Fruit fly (Drosophila melanogaster) whole organism, embryonic: ENCODE results near the gene Elba1.
A peak's percentile ranks its signal among the peaks of the same experiment; 100 is the strongest.

Experiments used
- Bdp1 ChIP-seq: fragments of 200-800 bp; sonication (Bioruptor generic); optimal IDR thresholded peaks from 3 replicates; lab custom pipeline; 2016; ENCODE audit warnings: missing biosample characterization, missing genetic modification characterization
- CG10274 ChIP-seq: fragments of 200-800 bp; sonication (Bioruptor generic); optimal IDR thresholded peaks from 3 replicates; lab custom pipeline; 2017; ENCODE audit warnings: missing biosample characterization, mild to moderate bottlenecking, missing genetic modification characterization
- CG10321 ChIP-seq: fragments of 200-800 bp; sonication (Bioruptor generic); IDR thresholded peaks from 2 replicates; pipeline ENCODE4 v1.3.6; 2022; ENCODE audit warnings: missing biosample characterization, missing genetic modification characterization
- CG11247 ChIP-seq: fragments of 200-800 bp; sonication (Bioruptor generic); IDR thresholded peaks from 2 replicates; pipeline ENCODE4 v1.3.6; 2022; ENCODE audit warnings: missing biosample characterization, missing genetic modification characterization
- CG12299 ChIP-seq: fragments of 200-800 bp; sonication (Bioruptor generic); optimal IDR thresholded peaks from 2 replicates; lab custom pipeline; 2018; ENCODE audit warnings: missing biosample characterization, mild to moderate bottlenecking, missing genetic modification characterization
- CG13424 ChIP-seq: fragments of 200-800 bp; sonication (Bioruptor generic); optimal IDR thresholded peaks from 2 replicates; lab custom pipeline; 2019; ENCODE audit warnings: missing biosample characterization, mild to moderate bottlenecking, missing genetic modification characterization, moderate library complexity
- CG13894 ChIP-seq: fragments of 200-800 bp; sonication (Bioruptor generic); optimal IDR thresholded peaks from 3 replicates; lab custom pipeline; 2018; ENCODE audit warnings: missing biosample characterization, mild to moderate bottlenecking, missing genetic modification characterization, moderate library complexity
- CG16779 ChIP-seq: fragments of 200-800 bp; sonication (Bioruptor generic); IDR thresholded peaks from 2 replicates; pipeline ENCODE4 v1.3.6; 2022; ENCODE audit warnings: missing biosample characterization, missing genetic modification characterization
- CG17385 ChIP-seq: fragments of 200-800 bp; sonication (Bioruptor generic); optimal IDR thresholded peaks from 3 replicates; lab custom pipeline; 2018; ENCODE audit warnings: missing biosample characterization, mild to moderate bottlenecking, missing genetic modification characterization
- CG18476 ChIP-seq: fragments of 200-800 bp; sonication (Bioruptor generic); optimal IDR thresholded peaks from 2 replicates; lab custom pipeline; 2016; ENCODE audit warnings: missing biosample characterization, mild to moderate bottlenecking, missing genetic modification characterization
- CG2889 ChIP-seq: fragments of 200-800 bp; sonication (Bioruptor generic); IDR thresholded peaks from 3 replicates; pipeline ENCODE4 v1.3.6; 2022; ENCODE audit warnings: missing biosample characterization, missing genetic modification characterization
- CG3838 ChIP-seq: fragments of 200-800 bp; sonication (Bioruptor generic); optimal IDR thresholded peaks from 3 replicates; lab custom pipeline; 2016; ENCODE audit warnings: missing biosample characterization, missing genetic modification characterization
- CG42726 ChIP-seq: fragments of 200-800 bp; sonication (Bioruptor generic); IDR thresholded peaks from 2 replicates; pipeline ENCODE4 v1.3.6; 2022; ENCODE audit warnings: missing biosample characterization, missing genetic modification characterization; ENCODE audit not compliant: partially characterized antibody
- CG4820 ChIP-seq: fragments of 200-800 bp; sonication (Bioruptor generic); optimal IDR thresholded peaks from 3 replicates; lab custom pipeline; 2016; ENCODE audit warnings: missing biosample characterization, missing genetic modification characterization
- CG5180 ChIP-seq: fragments of 200-800 bp; sonication (Bioruptor generic); optimal IDR thresholded peaks from 3 replicates; lab custom pipeline; 2017; ENCODE audit warnings: missing biosample characterization, missing genetic modification characterization, mild to moderate bottlenecking, moderate library complexity, missing genetic modification reagents
- CG6175 ChIP-seq: fragments of 200-800 bp; sonication (Bioruptor generic); IDR thresholded peaks from 3 replicates; pipeline ENCODE4 v1.3.6; 2022; ENCODE audit warnings: missing biosample characterization, missing genetic modification characterization
- CG6813 ChIP-seq: fragments of 200-800 bp; sonication (Bioruptor generic); optimal IDR thresholded peaks from 2 replicates; lab custom pipeline; 2017; ENCODE audit warnings: missing biosample characterization, missing genetic modification characterization, mild to moderate bottlenecking, moderate library complexity, missing genetic modification reagents
- CG7372 ChIP-seq: fragments of 200-800 bp; sonication (Bioruptor generic); IDR thresholded peaks from 2 replicates; pipeline ENCODE4 v1.3.6; 2022; ENCODE audit warnings: missing biosample characterization, missing genetic modification characterization
- CG8478 ChIP-seq: fragments of >200 bp; optimal IDR thresholded peaks from 2 replicates; lab custom pipeline; 2018
- Camta ChIP-seq: fragments of 200-800 bp; sonication (Bioruptor generic); optimal IDR thresholded peaks from 2 replicates; lab custom pipeline; 2016; ENCODE audit warnings: missing biosample characterization, missing genetic modification characterization
- Dad ChIP-seq: fragments of 200-800 bp; sonication (Bioruptor generic); optimal IDR thresholded peaks from 3 replicates; lab custom pipeline; 2016; ENCODE audit warnings: missing biosample characterization, missing genetic modification characterization
- Dbx ChIP-seq: fragments of 200-800 bp; sonication (Bioruptor generic); IDR thresholded peaks from 3 replicates; pipeline ENCODE4 v1.3.6; 2022; ENCODE audit warnings: missing biosample characterization, missing genetic modification characterization
- Dref ChIP-seq: fragments of 200-800 bp; sonication (Bioruptor generic); IDR thresholded peaks from 2 replicates; pipeline ENCODE4 v1.3.6; 2022; ENCODE audit warnings: missing biosample characterization, missing genetic modification characterization
- Fer1 ChIP-seq: fragments of 200-800 bp; sonication (Bioruptor generic); optimal IDR thresholded peaks from 2 replicates; lab custom pipeline; 2017; ENCODE audit warnings: missing biosample characterization, mild to moderate bottlenecking, missing genetic modification characterization
- MTF-1 ChIP-seq: fragments of 200-800 bp; sonication (Bioruptor generic); optimal IDR thresholded peaks from 2 replicates; lab custom pipeline; 2018; ENCODE audit warnings: missing biosample characterization, mild to moderate bottlenecking, missing genetic modification characterization, borderline replicate concordance
- Myb ChIP-seq: fragments of 200-800 bp; sonication (Bioruptor generic); optimal IDR thresholded peaks from 2 replicates; lab custom pipeline; 2016; ENCODE audit warnings: missing biosample characterization, missing genetic modification characterization
- NK7.1 ChIP-seq: fragments of 200-800 bp; sonication (Bioruptor generic); optimal IDR thresholded peaks from 3 replicates; lab custom pipeline; 2016; ENCODE audit warnings: missing biosample characterization, missing genetic modification characterization
- Poxn ChIP-seq: fragments of 200-800 bp; sonication (Bioruptor generic); IDR thresholded peaks from 2 replicates; pipeline ENCODE4 v1.3.6; 2022; ENCODE audit warnings: missing biosample characterization, missing genetic modification characterization
- Ptx1 ChIP-seq: fragments of 200-800 bp; sonication (Bioruptor generic); IDR thresholded peaks from 2 replicates; pipeline ENCODE4 v1.3.6; 2022; ENCODE audit warnings: missing biosample characterization, missing genetic modification characterization
- Xrp1 ChIP-seq: fragments of 200-800 bp; sonication (Bioruptor generic); IDR thresholded peaks from 2 replicates; pipeline ENCODE4 v1.3.6; 2022; ENCODE audit warnings: missing biosample characterization, missing genetic modification characterization
- amos ChIP-seq: fragments of 200-800 bp; sonication (Bioruptor generic); IDR thresholded peaks from 2 replicates; pipeline ENCODE4 v1.3.6; 2022; ENCODE audit warnings: missing biosample characterization, missing genetic modification characterization; ENCODE audit not compliant: partially characterized antibody
- bbx ChIP-seq: fragments of 200-800 bp; sonication (Bioruptor generic); IDR thresholded peaks from 2 replicates; pipeline ENCODE4 v1.3.6; 2022; ENCODE audit warnings: missing biosample characterization, missing genetic modification characterization; ENCODE audit not compliant: partially characterized antibody
- chm ChIP-seq: fragments of 200-800 bp; sonication (Bioruptor generic); IDR thresholded peaks from 2 replicates; pipeline ENCODE4 v1.3.6; 2022; ENCODE audit warnings: missing biosample characterization, missing genetic modification characterization
- dan ChIP-seq: fragments of 200-800 bp; sonication (Bioruptor generic); IDR thresholded peaks from 2 replicates; pipeline ENCODE4 v1.3.6; 2022; ENCODE audit warnings: missing biosample characterization, missing genetic modification characterization
- eve ChIP-seq, 2 experiments: fragments of >200 bp; optimal IDR thresholded peaks; 2 replicates each; lab custom pipeline; 2017; ENCODE audit warnings: missing biosample characterization in 2 of 2, missing genetic modification characterization in 2 of 2
- eyg ChIP-seq: fragments of 200-800 bp; sonication (Bioruptor generic); optimal IDR thresholded peaks from 3 replicates; lab custom pipeline; 2016; ENCODE audit warnings: missing biosample characterization, missing genetic modification characterization
- fd96Cb ChIP-seq: fragments of 200-800 bp; sonication (Bioruptor generic); optimal IDR thresholded peaks from 2 replicates; lab custom pipeline; 2018; ENCODE audit warnings: missing biosample characterization, mild to moderate bottlenecking, missing genetic modification characterization, moderate library complexity
- fru ChIP-seq: fragments of >200 bp; optimal IDR thresholded peaks from 2 replicates; lab custom pipeline; 2017
- ftz-f1 ChIP-seq: fragments of 200-800 bp; sonication (Bioruptor generic); optimal IDR thresholded peaks from 2 replicates; lab custom pipeline; 2016; ENCODE audit warnings: missing biosample characterization, missing genetic modification characterization
- gce ChIP-seq: fragments of 200-800 bp; sonication (Bioruptor generic); IDR thresholded peaks from 3 replicates; pipeline ENCODE4 v1.3.6; 2022; ENCODE audit warnings: missing biosample characterization, missing genetic modification characterization
- insv ChIP-seq, 2 experiments: fragments of 200-800 bp; sonication (Bioruptor generic); optimal IDR thresholded peaks; 3 replicates each; lab custom pipeline; 2016 to 2018; ENCODE audit warnings: missing biosample characterization in 2 of 2, missing genetic modification characterization in 2 of 2
- run ChIP-seq: fragments of 200-800 bp; sonication (Bioruptor generic); optimal IDR thresholded peaks from 3 replicates; lab custom pipeline; 2018; ENCODE audit warnings: missing biosample characterization, mild to moderate bottlenecking, missing genetic modification characterization
- schlank ChIP-seq: fragments of 200-800 bp; sonication (Bioruptor generic); optimal IDR thresholded peaks from 2 replicates; lab custom pipeline; 2018; ENCODE audit warnings: missing biosample characterization, mild to moderate bottlenecking, missing genetic modification characterization
- ssp ChIP-seq: fragments of 200-800 bp; sonication (Bioruptor generic); IDR thresholded peaks from 2 replicates; pipeline ENCODE4 v1.3.6; 2022; ENCODE audit warnings: missing biosample characterization, missing genetic modification characterization
- z ChIP-seq: fragments of 200-800 bp; sonication (Bioruptor generic); IDR thresholded peaks from 3 replicates; pipeline ENCODE4 v1.3.6; 2022; ENCODE audit warnings: missing biosample characterization, missing genetic modification characterization

The Elba1 gene

DNA sequence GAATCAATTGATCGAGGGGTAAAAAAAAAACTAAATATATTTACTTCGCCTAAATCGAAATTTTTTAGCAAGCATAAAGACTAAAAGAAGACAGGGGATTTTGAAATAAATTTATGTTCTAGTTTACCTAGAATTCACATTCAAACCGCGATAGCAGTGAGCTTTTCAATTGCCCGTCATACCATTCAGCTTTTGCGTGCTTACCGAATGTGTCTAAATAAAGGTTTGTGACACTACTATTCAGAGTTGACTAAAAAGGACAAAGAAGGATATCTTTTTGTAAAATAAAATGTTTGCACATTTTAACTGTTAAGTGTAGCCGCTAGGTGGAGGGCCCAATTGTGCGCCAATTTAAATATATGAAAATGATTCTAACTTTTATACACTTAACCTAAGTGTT is 41.8 kb upstream of the Elba1 start (continued):
- no peak for TF ChIP-seq CG2889 (GFP tag; lab: Robert Waterston, UW)
- no peak for TF ChIP-seq CG8478 (lab: Kevin White, UChicago)
- no peak for TF ChIP-seq Bdp1 (GFP tag; lab: Kevin White, UChicago)
- no peak for TF ChIP-seq Dref
- peak; percentile 22; the same call in 1 of the 2 replicates for TF ChIP-seq amos (GFP tag; lab: Robert Waterston, UW)
- TF ChIP-seq CG42726 (GFP tag; lab: Robert Waterston, UW) = peak; percentile 60; the same call in 1 of the 2 replicates
- TF ChIP-seq eve (GFP tag; optimal IDR thresholded peaks at IDR 0.05; lab: Kevin White, UChicago) = no peak

DNA sequence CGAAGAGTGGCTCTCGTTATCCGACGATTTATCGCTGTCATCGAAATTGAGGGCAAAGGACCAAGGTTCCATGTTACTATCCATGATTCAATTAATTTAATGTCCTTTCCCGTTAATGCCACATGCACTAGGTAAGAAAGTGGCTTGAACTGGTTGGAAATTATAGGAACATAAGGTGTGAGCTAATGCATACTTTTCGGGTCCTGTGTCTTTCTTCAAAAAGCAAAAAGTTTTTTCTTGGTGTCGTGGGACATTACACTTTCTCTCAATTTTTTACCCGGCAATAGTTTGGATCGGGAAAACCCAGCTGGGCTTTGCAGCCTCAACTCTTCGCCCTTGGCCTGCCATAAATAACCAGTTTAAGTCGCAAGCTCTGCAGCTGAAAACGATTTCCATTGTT is 17.1 kb upstream of the Elba1 start, which contains the start of gene Taf12L:
TSS of gene Taf12L (minus strand) at position 101 of the 400 bp plus-strand sequence.
- TF ChIP-seq Xrp1 (no peak), CG11247 (GFP tag; lab: Robert Waterston, UW) (no peak), gce (GFP tag; lab: Robert Waterston, UW) (no peak), chm (no peak), CG13424 (tag; lab: Kevin White, UChicago) (no peak), run (tag; lab: Kevin White, UChicago) (no peak), insv (GFP tag; optimal IDR thresholded peaks at IDR 0.05; lab: Kevin White, UChicago) (no peak), Myb (no peak), bbx (GFP tag; lab: Robert Waterston, UW) (no peak), ftz-f1 (GFP tag; lab: Kevin White, UChicago) (no peak), CG17385 (GFP tag; lab: Kevin White, UChicago) (no peak), CG6175 (no peak), fd96Cb (no peak), Dad (GFP tag; lab: Kevin White, UChicago) (no peak), CG4820 (no peak)

DNA sequence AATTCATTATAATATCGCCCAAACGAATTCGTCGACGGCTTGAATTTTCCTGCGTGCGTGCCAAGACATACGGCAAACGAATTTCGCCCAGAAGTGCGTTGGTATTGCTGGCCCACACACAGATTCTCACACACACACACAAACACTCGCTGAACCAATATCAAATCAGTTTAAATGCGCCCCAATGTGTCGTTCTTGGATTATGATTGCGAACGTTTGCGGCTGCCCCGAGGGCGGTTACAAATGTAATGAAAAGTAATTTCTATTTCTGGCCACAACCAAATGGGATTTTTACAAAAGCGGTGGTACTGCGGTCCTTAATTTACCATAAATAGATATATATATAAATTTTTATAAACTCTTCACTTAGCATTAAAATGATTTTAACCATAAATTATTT is 14.6 kb upstream of the Elba1 start:
- TF ChIP-seq NK7.1 = no peak
- TF ChIP-seq CG13894 = peak; percentile 26
- 0 out of 2 replicates have a peak, but pooled peaks have one; percentile 24 for TF ChIP-seq Ptx1 (GFP tag; lab: Robert Waterston, UW)
- TF ChIP-seq ssp = 0 out of 2 replicates have a peak, but pooled peaks have one; percentile 8
- TF ChIP-seq CG18476 = peak; percentile 65
- no peak for TF ChIP-seq Camta (GFP tag; lab: Kevin White, UChicago)

DNA sequence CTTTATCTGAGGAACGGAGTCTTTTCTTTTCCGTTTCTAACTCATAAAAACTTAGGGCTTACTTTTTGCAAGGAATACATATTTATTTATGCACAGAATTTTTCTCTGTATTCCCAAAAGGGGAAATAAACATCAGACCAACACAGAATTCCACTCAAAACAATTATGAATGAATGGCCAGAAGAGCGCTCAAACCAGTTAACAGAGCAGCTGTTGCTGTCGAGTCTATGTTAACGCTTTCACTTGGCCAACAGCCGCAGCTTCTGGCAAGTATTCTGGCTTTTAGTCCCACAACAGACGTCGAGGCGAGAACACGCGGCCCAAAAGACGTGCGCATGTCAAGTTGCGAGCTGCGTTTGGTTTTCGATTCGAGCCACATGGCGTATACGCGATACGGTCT is 10.2 kb upstream of the Elba1 start, which contains the start of gene dcma:
TSS of gene dcma (plus strand) at position 301 of the 400 bp plus-strand sequence.
- TF ChIP-seq z (GFP tag; lab: Robert Waterston, UW) = peak; percentile 81
- peak; percentile 70 for TF ChIP-seq CG7372 (GFP tag; lab: Robert Waterston, UW)
- no peak for TF ChIP-seq CG10321 (GFP tag; lab: Robert Waterston, UW)
- 0 out of 2 replicates have a peak, but pooled peaks have one; percentile 11 for TF ChIP-seq CG16779
- TF ChIP-seq CG5180 (GFP tag; lab: Kevin White, UChicago) = peak; percentile 10
- 0 out of 2 replicates have a peak, but pooled peaks have one; percentile 12 for TF ChIP-seq Poxn (GFP tag; lab: Robert Waterston, UW)
- TF ChIP-seq eyg (GFP tag; lab: Kevin White, UChicago) = no peak
- TF ChIP-seq Dbx (GFP tag; lab: Robert Waterston, UW) = 0 out of 3 replicates have a peak, but pooled peaks have one; percentile 26
- no peak for TF ChIP-seq Fer1 (GFP tag; lab: Kevin White, UChicago)
- no peak for TF ChIP-seq CG12299 (tag; lab: Kevin White, UChicago)
- no peak for TF ChIP-seq schlank (tag; lab: Kevin White, UChicago)
- TF ChIP-seq CG3838 = no peak
- no peak for TF ChIP-seq dan (GFP tag; lab: Robert Waterston, UW)
- TF ChIP-seq CG6813 = no peak
- TF ChIP-seq MTF-1 = no peak
- TF ChIP-seq fru (lab: Kevin White, UChicago) = no peak
- no peak for TF ChIP-seq CG13894
- TF ChIP-seq CG10274 (GFP tag; lab: Kevin White, UChicago) = no peak
